Worm (Caenorhabditis elegans): ENCODE data around the gene idpp-16.

idpp-16 gene

DNA sequence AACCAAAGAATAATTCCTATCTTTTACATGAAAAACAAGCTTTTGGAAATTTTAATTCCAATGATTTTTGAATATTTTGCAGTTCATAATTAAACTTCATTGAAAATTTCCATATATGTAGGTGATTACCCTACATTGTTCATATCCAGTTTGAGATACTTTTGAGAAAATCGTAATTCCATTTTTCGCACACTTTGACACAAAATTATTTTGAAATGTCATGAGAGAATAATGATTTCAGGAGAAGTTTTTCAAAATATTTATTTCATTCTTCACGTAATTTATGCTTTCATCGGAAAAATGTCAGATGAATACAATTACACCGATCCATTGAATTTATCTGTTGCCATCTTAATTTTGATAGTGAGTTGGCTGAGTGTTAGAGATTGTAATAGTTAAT, 23.1 kb downstream of the idpp-16 start, which contains the start of gene srx-88:
srx-88 (plus strand) TSS at position 301 of the 400 bp plus-strand sequence.
- no peak for TF ChIP-seq mml-1 (tag; optimal IDR thresholded peaks at IDR 0.05)
- no peak for TF ChIP-seq ama-1 (optimal IDR thresholded peaks at IDR 0.05)
- TF ChIP-seq fos-1 (tag; optimal IDR thresholded peaks at IDR 0.05), result no peak
- no peak for TF ChIP-seq ceh-9 (tag; optimal IDR thresholded peaks at IDR 0.05)
- no peak for TF ChIP-seq nhr-67 (tag; optimal IDR thresholded peaks at IDR 0.05)
- no peak for TF ChIP-seq unc-39 (tag; optimal IDR thresholded peaks at IDR 0.05)
- TF ChIP-seq ceh-28 (tag; optimal IDR thresholded peaks at IDR 0.05), result no peak
- TF ChIP-seq nhr-28 (tag; optimal IDR thresholded peaks at IDR 0.05), result no peak
- no peak for TF ChIP-seq elt-1 (tag; optimal IDR thresholded peaks at IDR 0.05)
- TF ChIP-seq egl-5 (tag; optimal IDR thresholded peaks at IDR 0.05), result no peak
- no peak for TF ChIP-seq nfya-1 (tag; optimal IDR thresholded peaks at IDR 0.05; ENCODE audit: insufficient read depth)
- TF ChIP-seq ztf-4 (tag; optimal IDR thresholded peaks at IDR 0.05), result no peak
- TF ChIP-seq nhr-11 (tag; optimal IDR thresholded peaks at IDR 0.05), result no peak
- TF ChIP-seq elt-2 (tag; optimal IDR thresholded peaks at IDR 0.05), result no peak

DNA sequence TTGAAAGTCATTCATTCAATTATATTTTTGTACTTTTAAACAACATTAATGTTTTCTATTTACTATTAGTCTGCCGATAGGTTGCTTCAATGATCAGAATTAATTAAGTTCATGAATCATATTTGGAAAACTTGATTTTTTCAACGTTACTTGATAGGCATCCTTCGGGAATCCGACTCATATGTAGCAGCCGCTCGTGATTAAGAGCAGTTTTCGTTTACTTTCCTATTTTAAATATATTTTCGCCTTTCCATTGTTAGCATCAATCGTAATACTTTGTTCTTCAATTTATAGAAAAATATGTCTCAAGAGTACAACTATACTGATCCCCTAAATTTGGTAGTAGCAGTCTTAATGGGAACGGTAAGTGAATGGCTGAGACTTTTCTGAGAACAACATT, 25.5 kb downstream of the idpp-16 start, which contains the start of gene srx-90:
srx-90 (plus strand) TSS at position 301 of the 400 bp plus-strand sequence.
- TF ChIP-seq ZK546.5 (tag; optimal IDR thresholded peaks at IDR 0.05), result no peak
- no peak for TF ChIP-seq nhr-237 (tag; optimal IDR thresholded peaks at IDR 0.05)
- TF ChIP-seq sea-2 (GFP tag; optimal IDR thresholded peaks at IDR 0.05), result no peak
- no peak for TF ChIP-seq ceh-82 (tag; optimal IDR thresholded peaks at IDR 0.05)
- TF ChIP-seq snpc-4 (tag; optimal IDR thresholded peaks at IDR 0.05), result no peak
- TF ChIP-seq aly-2 (tag; optimal IDR thresholded peaks at IDR 0.05), result no peak
- no peak for TF ChIP-seq elt-1 (tag; optimal IDR thresholded peaks at IDR 0.05)
- TF ChIP-seq unc-62 (GFP tag; optimal IDR thresholded peaks at IDR 0.05), result no peak
- TF ChIP-seq nhr-76 (tag; optimal IDR thresholded peaks at IDR 0.05), result no peak
- no peak for TF ChIP-seq nhr-11 (tag; optimal IDR thresholded peaks at IDR 0.05)
- TF ChIP-seq ceh-9 (tag; optimal IDR thresholded peaks at IDR 0.05), result no peak
- no peak for TF ChIP-seq nhr-25 (tag; optimal IDR thresholded peaks at IDR 0.05)

DNA sequence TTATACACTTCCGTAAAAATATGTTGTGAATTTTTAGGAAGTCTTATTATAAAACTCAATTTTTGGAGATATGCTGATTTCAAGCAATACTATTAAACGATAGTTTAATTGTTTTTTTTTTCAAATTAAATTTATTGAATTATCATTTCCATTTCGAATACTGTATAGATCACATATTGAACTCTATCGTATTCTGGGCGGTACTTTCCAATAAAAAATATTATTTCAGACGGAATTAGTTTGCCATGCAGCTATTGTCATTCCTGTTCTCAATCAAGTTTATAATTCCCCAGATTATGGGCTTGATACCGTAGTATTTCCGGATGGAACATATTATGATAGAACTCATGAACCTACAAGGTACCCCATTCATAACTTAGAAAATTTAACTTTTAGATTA, 31.8 kb downstream of the idpp-16 start:
- TF ChIP-seq nhr-28 (tag; optimal IDR thresholded peaks at IDR 0.05) (no peak), pqm-1 (tag; optimal IDR thresholded peaks at IDR 0.05) (peak; percentile 11), ceh-82 (tag; optimal IDR thresholded peaks at IDR 0.05) (no peak), pha-4 (tag; optimal IDR thresholded peaks at IDR 0.05) (peak; percentile 39), skn-1 (tag; optimal IDR thresholded peaks at IDR 0.05) (no peak), elt-3 (tag; optimal IDR thresholded peaks at IDR 0.05) (no peak), snpc-4 (tag; optimal IDR thresholded peaks at IDR 0.05) (no peak), ztf-11 (tag; optimal IDR thresholded peaks at IDR 0.05) (no peak), unc-39 (tag; optimal IDR thresholded peaks at IDR 0.05) (no peak), nhr-237 (tag; optimal IDR thresholded peaks at IDR 0.05) (no peak), nfya-1 (tag; optimal IDR thresholded peaks at IDR 0.05; ENCODE audit: insufficient read depth) (peak; percentile 27), jun-1 (tag; optimal IDR thresholded peaks at IDR 0.05) (no peak), nhr-43 (tag; optimal IDR thresholded peaks at IDR 0.05; ENCODE audit: poor library complexity, severe bottlenecking) (peak; percentile 39)

DNA sequence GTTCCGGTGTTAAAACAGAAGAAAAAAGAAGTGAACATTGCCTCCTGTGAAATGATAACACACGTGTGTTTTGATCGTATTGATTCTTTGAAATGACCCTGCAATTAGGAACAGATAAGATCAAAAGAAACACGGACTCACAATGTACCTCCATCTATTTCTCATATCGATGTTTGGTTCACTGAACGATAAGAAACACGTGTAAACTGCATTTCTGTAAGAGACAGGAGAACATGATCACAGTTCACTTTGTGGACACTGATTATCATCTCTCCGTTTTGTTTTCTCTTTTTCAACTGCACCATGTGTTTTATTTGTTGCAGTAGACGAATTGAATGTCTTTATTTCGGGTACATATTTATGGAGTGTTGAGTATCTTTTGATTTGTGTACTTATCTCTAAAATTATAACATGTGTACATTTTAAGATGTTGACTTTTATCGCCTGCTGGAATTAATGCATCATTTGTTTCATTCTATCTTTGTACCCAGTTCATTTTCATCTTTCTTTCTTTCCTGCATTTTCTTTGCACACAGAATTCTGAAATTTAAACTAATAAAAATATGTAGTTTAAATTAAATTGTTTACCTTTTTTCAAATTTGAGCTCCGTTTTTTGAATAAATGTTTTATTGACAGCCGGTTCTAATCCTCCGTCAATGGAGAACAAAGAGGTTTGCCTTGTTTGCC, 33.4 kb downstream of the idpp-16 start, which contains the start of the genes H12C20.7 and nhr-68:
H12C20.7 (minus strand) TSS at position 188 of the 688 bp plus-strand sequence.
nhr-68 (plus strand) TSS at position 638 of the 688 bp plus-strand sequence.
- TF ChIP-seq nhr-77 (tag; optimal IDR thresholded peaks at IDR 0.05), result peak; percentile 31
- TF ChIP-seq daf-12 (tag; optimal IDR thresholded peaks at IDR 0.05), result no peak
- TF ChIP-seq snpc-4 (tag; optimal IDR thresholded peaks at IDR 0.05), result no peak
- peak; percentile 50 for TF ChIP-seq elt-1 (tag; optimal IDR thresholded peaks at IDR 0.05)
- peak; percentile 77 for TF ChIP-seq skn-1 (tag; optimal IDR thresholded peaks at IDR 0.05)
- TF ChIP-seq ceh-28 (tag; optimal IDR thresholded peaks at IDR 0.05), result peak; percentile 52
- peak; percentile 99 for TF ChIP-seq pqm-1 (tag; optimal IDR thresholded peaks at IDR 0.05)
- no peak for TF ChIP-seq nhr-237 (tag; optimal IDR thresholded peaks at IDR 0.05)
- TF ChIP-seq nhr-43 (tag; optimal IDR thresholded peaks at IDR 0.05; ENCODE audit: poor library complexity, severe bottlenecking), result peak; percentile 99
- peak; percentile 9 for TF ChIP-seq nhr-76 (tag; optimal IDR thresholded peaks at IDR 0.05)
- peak; percentile 50 for TF ChIP-seq R02D3.7 (tag; optimal IDR thresholded peaks at IDR 0.05)
- no peak for TF ChIP-seq mml-1 (tag; optimal IDR thresholded peaks at IDR 0.05)
- peak; percentile 65 for TF ChIP-seq nfya-1 (tag; optimal IDR thresholded peaks at IDR 0.05; ENCODE audit: insufficient read depth)
- TF ChIP-seq nhr-67 (tag; optimal IDR thresholded peaks at IDR 0.05), result no peak
- peak; percentile 95 for TF ChIP-seq lsy-12 (tag; optimal IDR thresholded peaks at IDR 0.05)
- peak; percentile 94 for TF ChIP-seq nhr-25 (tag; optimal IDR thresholded peaks at IDR 0.05)
- peak; percentile 72 for TF ChIP-seq egl-27 (tag; optimal IDR thresholded peaks at IDR 0.05)
- TF ChIP-seq mdl-1 (tag; optimal IDR thresholded peaks at IDR 0.05), result peak; percentile 76
- peak; percentile 95 for TF ChIP-seq pha-4 (tag; optimal IDR thresholded peaks at IDR 0.05)
- peak; percentile 60 for TF ChIP-seq fos-1 (tag; optimal IDR thresholded peaks at IDR 0.05)
- peak in 2 of 3 experiments; percentile 75 to 77 for TF ChIP-seq elt-3 (tag; optimal IDR thresholded peaks at IDR 0.05)
- no peak for TF ChIP-seq fkh-2 (tag; optimal IDR thresholded peaks at IDR 0.05)
- TF ChIP-seq ztf-4 (tag; optimal IDR thresholded peaks at IDR 0.05), result peak; percentile 52
- peak; percentile 91 for TF ChIP-seq jun-1 (tag; optimal IDR thresholded peaks at IDR 0.05)
- peak; percentile 93 for TF ChIP-seq nhr-23 (tag; optimal IDR thresholded peaks at IDR 0.05)
- TF ChIP-seq elt-2 (tag; optimal IDR thresholded peaks at IDR 0.05), result peak; percentile 99
- TF ChIP-seq tbx-2 (tag; optimal IDR thresholded peaks at IDR 0.05), result peak; percentile 87
- TF ChIP-seq unc-62 (GFP tag; optimal IDR thresholded peaks at IDR 0.05), result peak; percentile 22
- TF ChIP-seq nhr-28 (tag; optimal IDR thresholded peaks at IDR 0.05), result peak; percentile 48
- peak; percentile 23 for TF ChIP-seq lin-15B (tag; optimal IDR thresholded peaks at IDR 0.05)
- TF ChIP-seq eor-1 (tag; optimal IDR thresholded peaks at IDR 0.05), result no peak
